Worm (Caenorhabditis elegans): ENCODE measurements around the gene C41C4.9.

C41C4.9 gene

ce11 chrII:8137379-8137778 is 29.9 kb downstream of the C41C4.9 start:
- no peak for TF ChIP-seq unc-62 (GFP tag; optimal IDR thresholded peaks at IDR 0.05)
- TF ChIP-seq nhr-10 (tag; optimal IDR thresholded peaks at IDR 0.05), result no peak
- no peak for TF ChIP-seq ama-1 (optimal IDR thresholded peaks at IDR 0.05)
- TF ChIP-seq blmp-1 (tag; optimal IDR thresholded peaks at IDR 0.05; ENCODE audit: insufficient read depth), result no peak
- no peak for TF ChIP-seq ZK546.5 (tag; optimal IDR thresholded peaks at IDR 0.05)
- no peak for TF ChIP-seq R02D3.7 (tag; optimal IDR thresholded peaks at IDR 0.05)
- TF ChIP-seq peb-1 (tag; optimal IDR thresholded peaks at IDR 0.05), result no peak
- TF ChIP-seq lin-39 (tag; optimal IDR thresholded peaks at IDR 0.05), result no peak
- no peak for TF ChIP-seq nhr-11 (tag; optimal IDR thresholded peaks at IDR 0.05)
- TF ChIP-seq ztf-11 (tag; optimal IDR thresholded peaks at IDR 0.05), result no peak
- no peak for TF ChIP-seq sma-9 (GFP tag; optimal IDR thresholded peaks at IDR 0.05)
- TF ChIP-seq sma-9 (tag; optimal IDR thresholded peaks at IDR 0.05), result no peak
- no peak for TF ChIP-seq mdl-1 (tag; optimal IDR thresholded peaks at IDR 0.05)
- TF ChIP-seq unc-55 (GFP tag; optimal IDR thresholded peaks at IDR 0.05), result peak; percentile 29
- TF ChIP-seq ztf-1 (GFP tag; conservative IDR thresholded peaks at IDR 0.05), result no peak
- TF ChIP-seq dmd-4 (tag; optimal IDR thresholded peaks at IDR 0.05), result no peak
- no peak for TF ChIP-seq zag-1 (tag; optimal IDR thresholded peaks at IDR 0.05)
- no peak for TF ChIP-seq ztf-4 (tag; optimal IDR thresholded peaks at IDR 0.05)
- TF ChIP-seq nhr-129 (tag; optimal IDR thresholded peaks at IDR 0.05), result peak; percentile 49
- no peak for TF ChIP-seq fos-1 (tag; optimal IDR thresholded peaks at IDR 0.05)
- TF ChIP-seq nhr-237 (tag; optimal IDR thresholded peaks at IDR 0.05), result no peak
- peak; percentile 21 for TF ChIP-seq gmeb-1 (tag; optimal IDR thresholded peaks at IDR 0.05)
- no peak for TF ChIP-seq sem-4 (tag; optimal IDR thresholded peaks at IDR 0.05)
- no peak for TF ChIP-seq Y55F3AM.14 (GFP tag; optimal IDR thresholded peaks at IDR 0.05)
- no peak for TF ChIP-seq crh-2 (tag; optimal IDR thresholded peaks at IDR 0.05)
- no peak for TF ChIP-seq nhr-6 (tag; optimal IDR thresholded peaks at IDR 0.05)
- no peak for TF ChIP-seq egl-27 (tag; optimal IDR thresholded peaks at IDR 0.05)
- peak; percentile 37 for TF ChIP-seq C34F6.9 (tag; optimal IDR thresholded peaks at IDR 0.05)
- peak in 1 of 2 experiments; percentile 67 for TF ChIP-seq lsy-2 (tag; optimal IDR thresholded peaks at IDR 0.05)
- no peak for TF ChIP-seq mab-5 (tag; optimal IDR thresholded peaks at IDR 0.05)
- TF ChIP-seq nhr-23 (tag; optimal IDR thresholded peaks at IDR 0.05), result no peak
- TF ChIP-seq nhr-12 (tag; optimal IDR thresholded peaks at IDR 0.05), result no peak
- no peak for TF ChIP-seq elt-1 (tag; optimal IDR thresholded peaks at IDR 0.05)
- TF ChIP-seq alr-1 (tag; optimal IDR thresholded peaks at IDR 0.05), result no peak
- no peak for TF ChIP-seq elt-3 (tag; optimal IDR thresholded peaks at IDR 0.05)
- TF ChIP-seq nhr-21 (tag; optimal IDR thresholded peaks at IDR 0.05), result no peak
- no peak for TF ChIP-seq snpc-4 (tag; optimal IDR thresholded peaks at IDR 0.05)
- TF ChIP-seq lin-13 (GFP tag; optimal IDR thresholded peaks at IDR 0.05), result no peak
- peak; percentile 8 for TF ChIP-seq nhr-25 (tag; optimal IDR thresholded peaks at IDR 0.05)
- TF ChIP-seq aly-2 (tag; optimal IDR thresholded peaks at IDR 0.05), result no peak
- peak; percentile 1 for TF ChIP-seq sma-3 (GFP tag; optimal IDR thresholded peaks at IDR 0.05)
- TF ChIP-seq nhr-77 (tag; optimal IDR thresholded peaks at IDR 0.05), result no peak
- TF ChIP-seq skn-1 (tag; optimal IDR thresholded peaks at IDR 0.05), result peak; percentile 16
- TF ChIP-seq ceh-16 (tag; optimal IDR thresholded peaks at IDR 0.05), result no peak
- no peak for TF ChIP-seq F13H6.1 (tag; optimal IDR thresholded peaks at IDR 0.05)
- no peak for TF ChIP-seq mbf-1 (tag; optimal IDR thresholded peaks at IDR 0.05)
- TF ChIP-seq lin-11 (tag; optimal IDR thresholded peaks at IDR 0.05), result no peak
- TF ChIP-seq unc-39 (tag; optimal IDR thresholded peaks at IDR 0.05), result no peak
- TF ChIP-seq ceh-82 (tag; optimal IDR thresholded peaks at IDR 0.05), result no peak

All from whole organism, L2 larva.